Fruit fly (Drosophila melanogaster) whole organism, wandering third instar larva: ENCODE data around the gene CG3868.

ENCODE experiments used
- CG9705 ChIP-seq: fragments of 200-800 bp; sonication (Bioruptor generic); optimal IDR thresholded peaks from 2 replicates; lab custom pipeline; 2018; ENCODE audit warnings: missing biosample characterization, mild to moderate bottlenecking, missing genetic modification characterization
- CrebA ChIP-seq: fragments of 200-800 bp; sonication (Bioruptor generic); optimal IDR thresholded peaks from 2 replicates; lab custom pipeline; 2016; ENCODE audit warnings: missing biosample characterization, mild to moderate bottlenecking, missing genetic modification characterization, borderline replicate concordance
- Dfd ChIP-seq: fragments of >200 bp; optimal IDR thresholded peaks from 2 replicates; lab custom pipeline; 2017; ENCODE audit warnings: missing biosample characterization, missing genetic modification characterization
- Dif ChIP-seq: fragments of 200-275, 200-300 bp; sonication (Bioruptor generic); optimal IDR thresholded peaks from 2 replicates; lab custom pipeline; 2018; ENCODE audit warnings: missing biosample characterization, missing genetic modification characterization; ENCODE audit not compliant: partially characterized antibody
- GATAd ChIP-seq: sonication (Bioruptor generic); optimal IDR thresholded peaks from 2 replicates; lab custom pipeline; 2016; ENCODE audit warnings: missing biosample characterization, missing genetic modification characterization
- HLH106 ChIP-seq: fragments of 200-800 bp; optimal IDR thresholded peaks from 3 replicates; lab custom pipeline; 2019; ENCODE audit warnings: missing biosample characterization, mild to moderate bottlenecking, missing genetic modification characterization, moderate library complexity
- Hr83 ChIP-seq: fragments of 200-300 bp; sonication (Bioruptor generic); optimal IDR thresholded peaks from 2 replicates; lab custom pipeline; 2016; ENCODE audit warnings: missing biosample characterization, mild to moderate bottlenecking, missing genetic modification characterization, moderate library complexity; ENCODE audit not compliant: poor library complexity, severe bottlenecking
- Mio ChIP-seq: sonication (Bioruptor generic); optimal IDR thresholded peaks from 2 replicates; lab custom pipeline; 2016; ENCODE audit warnings: missing biosample characterization, missing genetic modification characterization
- Myc ChIP-seq: fragments of >200 bp; optimal IDR thresholded peaks from 2 replicates; lab custom pipeline; 2017
- OdsH ChIP-seq: fragments of 200-800 bp; sonication (Bioruptor generic); optimal IDR thresholded peaks from 2 replicates; lab custom pipeline; 2016; ENCODE audit warnings: missing biosample characterization, mild to moderate bottlenecking, missing genetic modification characterization
- Rel ChIP-seq, 2 experiments: fragments of 200-800 bp; sonication (Bioruptor generic) in 1 of 2; optimal IDR thresholded peaks; 2 replicates in 1 of 2; 3 replicates in 1 of 2; lab custom pipeline; 2016 to 2019; ENCODE audit warnings: mild to moderate bottlenecking in 2 of 2, missing biosample characterization in 2 of 2, missing genetic modification characterization in 2 of 2, moderate library complexity in 1 of 2
- Sp1 ChIP-seq: fragments of 200-800 bp; sonication (Bioruptor generic); optimal IDR thresholded peaks from 3 replicates; lab custom pipeline; 2019; ENCODE audit warnings: missing biosample characterization, mild to moderate bottlenecking, missing genetic modification characterization, moderate library complexity
- br ChIP-seq: fragments of 200-800 bp; sonication (Bioruptor generic); optimal IDR thresholded peaks from 2 replicates; lab custom pipeline; 2016; ENCODE audit warnings: missing biosample characterization, missing genetic modification characterization
- brk ChIP-seq: fragments of 200-800 bp; sonication (Bioruptor generic); optimal IDR thresholded peaks from 2 replicates; lab custom pipeline; 2016; ENCODE audit warnings: missing biosample characterization, mild to moderate bottlenecking, missing genetic modification characterization
- dmrt93B ChIP-seq: fragments of 200-800 bp; sonication (Bioruptor generic); optimal IDR thresholded peaks from 2 replicates; lab custom pipeline; 2018; ENCODE audit warnings: missing biosample characterization, mild to moderate bottlenecking, missing genetic modification characterization
- dsf ChIP-seq: sonication (Bioruptor generic); optimal IDR thresholded peaks from 2 replicates; lab custom pipeline; 2016; ENCODE audit warnings: missing biosample characterization, missing genetic modification characterization, borderline replicate concordance
- ey ChIP-seq: fragments of 200-800 bp; sonication (Bioruptor generic); optimal IDR thresholded peaks from 2 replicates; lab custom pipeline; 2016; ENCODE audit warnings: missing biosample characterization, missing genetic modification characterization
- foxo ChIP-seq, 2 experiments: fragments of 200-800 bp; sonication (Bioruptor generic); optimal IDR thresholded peaks; 2 replicates in 1 of 2; 3 replicates in 1 of 2; lab custom pipeline; 2016 to 2017; ENCODE audit warnings: missing biosample characterization in 2 of 2, missing genetic modification characterization in 2 of 2
- fru ChIP-seq: fragments of 200-800 bp; sonication (Bioruptor generic); optimal IDR thresholded peaks from 3 replicates; lab custom pipeline; 2016; ENCODE audit warnings: missing biosample characterization, mild to moderate bottlenecking, missing genetic modification characterization
- h ChIP-seq: fragments of 200-800 bp; sonication (Bioruptor generic); optimal IDR thresholded peaks from 3 replicates; lab custom pipeline; 2016; ENCODE audit warnings: missing biosample characterization, mild to moderate bottlenecking, missing genetic modification characterization
- jim ChIP-seq: fragments of 175-275, 200-325 bp; sonication (Bioruptor generic); optimal IDR thresholded peaks from 2 replicates; lab custom pipeline; 2016; ENCODE audit warnings: missing biosample characterization, mild to moderate bottlenecking, missing genetic modification characterization
- pan ChIP-seq: fragments of >200 bp; optimal IDR thresholded peaks from 2 replicates; lab custom pipeline; 2017
- psq ChIP-seq: fragments of 200-800 bp; sonication (Bioruptor generic); optimal IDR thresholded peaks from 3 replicates; lab custom pipeline; 2017; ENCODE audit warnings: missing biosample characterization, mild to moderate bottlenecking, missing genetic modification characterization, moderate library complexity
- rgr ChIP-seq: fragments of 200-800 bp; sonication (Bioruptor generic); optimal IDR thresholded peaks from 3 replicates; lab custom pipeline; 2016; ENCODE audit warnings: missing biosample characterization, mild to moderate bottlenecking, missing genetic modification characterization
- sv ChIP-seq: fragments of 200-800 bp; sonication (Bioruptor generic); optimal IDR thresholded peaks from 3 replicates; lab custom pipeline; 2016; ENCODE audit warnings: missing biosample characterization, missing genetic modification characterization
- tai ChIP-seq: sonication (Bioruptor generic); optimal IDR thresholded peaks from 2 replicates; lab custom pipeline; 2016; ENCODE audit warnings: missing biosample characterization, missing genetic modification characterization
- woc ChIP-seq: sonication (Bioruptor generic); optimal IDR thresholded peaks from 2 replicates; lab custom pipeline; 2016; ENCODE audit warnings: missing biosample characterization, mild to moderate bottlenecking, missing genetic modification characterization

Gene CG3868

DNA sequence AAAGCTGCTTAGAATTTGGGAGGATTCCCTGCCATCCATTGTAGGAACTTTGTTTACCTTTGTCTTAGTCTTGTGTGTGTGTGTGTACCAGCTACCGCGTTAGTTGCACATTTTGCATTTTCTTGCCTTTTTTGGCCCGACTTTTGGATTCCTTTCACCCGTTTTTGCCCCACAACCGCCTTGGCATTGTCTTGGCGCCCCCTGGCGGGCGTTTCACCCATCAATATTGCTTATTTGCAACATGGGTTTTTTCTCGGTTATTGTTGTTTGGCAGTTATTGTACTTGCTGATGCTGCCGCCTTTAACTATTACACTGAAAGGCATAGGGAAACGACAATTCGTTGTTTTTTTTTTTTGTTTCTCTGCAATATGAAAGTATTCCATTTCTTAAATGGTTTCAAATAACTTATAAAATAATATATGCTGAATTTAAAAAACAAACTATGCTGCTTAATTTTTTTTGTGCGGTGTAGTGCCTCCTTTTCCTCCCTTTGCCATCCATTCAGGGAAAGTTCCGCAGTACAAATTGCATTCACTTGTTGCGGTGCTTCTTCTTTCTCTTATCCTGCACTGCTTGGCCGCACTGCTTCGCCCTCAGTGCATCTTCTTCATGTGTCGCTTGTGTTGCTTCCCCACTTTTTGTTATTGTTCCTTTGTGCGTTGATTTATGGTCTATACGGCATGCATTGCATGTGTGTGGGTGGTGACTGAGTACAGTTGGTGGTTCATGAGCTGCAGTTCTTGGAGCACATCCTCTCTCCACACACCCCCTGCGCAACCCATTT, 45.8 kb downstream of the CG3868 start:
- TF ChIP-seq HLH106 (tag; lab: Kevin White, UChicago) (no peak), psq (GFP tag; lab: Kevin White, UChicago) (peak; percentile 47)

DNA sequence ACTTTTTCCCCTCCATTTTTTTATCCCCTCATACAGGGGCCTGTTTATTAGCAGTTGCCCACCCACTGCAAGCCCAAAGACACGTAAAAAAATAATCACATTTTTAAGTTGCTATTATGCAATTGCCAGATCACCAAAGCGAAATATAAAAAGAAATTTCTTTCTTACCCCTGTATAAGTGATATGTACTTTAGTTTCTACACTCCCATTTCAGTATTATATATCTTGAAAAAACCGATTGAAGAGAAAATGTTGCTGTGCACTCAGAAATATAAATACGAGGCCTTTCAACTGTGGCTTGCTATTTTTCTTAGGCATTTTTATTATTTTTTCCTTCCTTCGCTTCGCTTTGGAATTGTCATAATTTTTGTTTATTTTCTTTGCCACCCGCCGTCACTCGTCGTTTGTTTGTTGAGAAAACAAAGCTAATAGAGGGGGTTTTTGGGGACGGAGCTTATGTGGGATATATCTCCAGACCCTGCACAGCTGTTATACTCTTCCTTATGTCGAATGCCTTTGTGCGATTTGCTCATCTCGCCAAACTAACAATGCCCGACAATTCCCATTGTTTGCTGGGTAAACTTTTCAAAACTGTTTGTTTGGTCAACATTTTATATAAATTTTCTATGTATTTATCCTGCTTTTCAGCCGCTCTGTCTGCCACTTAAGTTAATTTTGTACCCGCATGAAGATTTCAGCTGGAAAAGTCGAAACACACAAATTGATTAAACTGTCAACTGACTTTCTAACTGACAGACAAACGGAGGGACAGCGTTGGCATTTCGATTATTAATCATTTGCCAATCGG, 48.0 kb downstream of the CG3868 start:
- TF ChIP-seq Rel (GFP tag; optimal IDR thresholded peaks at IDR 0.05; lab: Kevin White, UChicago), result no peak
- TF ChIP-seq Rel (tag; optimal IDR thresholded peaks at IDR 0.05; lab: Kevin White, UChicago), result peak; percentile 2
- no peak for TF ChIP-seq Myc

DNA sequence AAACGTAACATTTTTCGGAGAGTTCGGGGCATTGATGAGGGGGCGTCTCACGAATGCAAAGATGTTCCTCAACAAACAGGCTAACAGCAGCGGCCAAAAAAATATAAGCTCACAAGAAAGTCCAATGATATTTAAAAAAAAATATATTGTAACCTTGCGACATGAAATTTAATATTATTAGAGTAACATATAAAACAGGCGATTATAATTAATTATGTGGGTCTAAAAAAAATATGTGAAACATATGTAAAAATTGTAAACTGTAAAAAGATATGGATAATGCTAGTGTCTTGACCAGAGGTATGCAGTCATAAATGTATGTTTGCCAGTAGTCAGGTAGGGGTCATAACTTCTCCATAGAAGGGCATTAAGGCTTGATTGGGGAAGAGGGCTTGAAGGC, 49.4 kb downstream of the CG3868 start:
- TF ChIP-seq tai (GFP tag; lab: Kevin White, UChicago) (peak; percentile 16), Dfd (GFP tag; lab: Kevin White, UChicago) (no peak), fru (GFP tag; lab: Kevin White, UChicago) (peak; percentile 53), GATAd (GFP tag; lab: Kevin White, UChicago) (no peak), foxo (GFP tag; optimal IDR thresholded peaks at IDR 0.05; lab: Kevin White, UChicago) (peak in 1 of 2 experiments; percentile 55), pan (lab: Kevin White, UChicago) (no peak), h (GFP tag; lab: Kevin White, UChicago) (peak; percentile 51), Dif (GFP tag; lab: Kevin White, UChicago) (no peak), Mio (GFP tag; lab: Kevin White, UChicago) (no peak), Sp1 (GFP tag; lab: Kevin White, UChicago) (peak; percentile 58), dmrt93B (GFP tag; lab: Kevin White, UChicago) (no peak), br (no peak), HLH106 (tag; lab: Kevin White, UChicago) (peak; percentile 28), rgr (GFP tag; lab: Kevin White, UChicago) (peak; percentile 47), woc (GFP tag; lab: Kevin White, UChicago) (peak; percentile 23), ey (GFP tag; lab: Kevin White, UChicago) (peak; percentile 34), psq (GFP tag; lab: Kevin White, UChicago) (peak; percentile 52), Rel (GFP tag; optimal IDR thresholded peaks at IDR 0.05; lab: Kevin White, UChicago) (no peak), Rel (tag; optimal IDR thresholded peaks at IDR 0.05; lab: Kevin White, UChicago) (no peak), brk (GFP tag; lab: Kevin White, UChicago) (peak; percentile 7), CG9705 (GFP tag; lab: Kevin White, UChicago) (no peak), sv (GFP tag; lab: Kevin White, UChicago) (no peak), OdsH (peak; percentile 59), jim (GFP tag; lab: Kevin White, UChicago) (no peak), CrebA (GFP tag; lab: Kevin White, UChicago) (no peak), Myc (no peak), dsf (GFP tag; lab: Kevin White, UChicago) (no peak)

DNA sequence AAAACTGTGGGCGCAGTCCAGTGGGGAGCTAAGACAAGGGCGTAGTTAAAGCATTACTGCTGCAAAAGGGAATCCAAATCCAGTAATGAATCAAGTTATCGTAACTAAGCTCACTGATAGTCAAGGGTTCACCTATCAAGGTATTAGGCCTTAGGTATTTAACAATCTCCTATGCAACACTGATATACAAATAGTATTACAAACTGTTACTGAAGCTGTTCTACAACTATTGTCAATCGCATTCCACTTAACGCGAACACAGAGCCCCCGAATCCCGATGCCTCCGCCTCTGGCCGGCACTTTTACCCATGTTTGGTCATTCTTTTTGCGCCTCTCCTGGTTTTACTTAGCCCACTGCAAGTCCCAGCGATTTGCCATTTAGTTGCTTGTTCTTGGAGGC, 51.7 kb downstream of the CG3868 start:
- TF ChIP-seq CG9705 (GFP tag; lab: Kevin White, UChicago) (no peak), GATAd (GFP tag; lab: Kevin White, UChicago) (no peak), foxo (GFP tag; optimal IDR thresholded peaks at IDR 0.05; lab: Kevin White, UChicago) (peak in 1 of 2 experiments; percentile 11), psq (GFP tag; lab: Kevin White, UChicago) (no peak), Sp1 (GFP tag; lab: Kevin White, UChicago) (peak; percentile 6), HLH106 (tag; lab: Kevin White, UChicago) (peak; percentile 48), ey (GFP tag; lab: Kevin White, UChicago) (peak; percentile 35), Hr83 (GFP tag; lab: Kevin White, UChicago) (no peak), CrebA (GFP tag; lab: Kevin White, UChicago) (no peak)
